Fruit fly (Drosophila melanogaster) whole organism: ENCODE results near the gene CG31109.

Experiments
- CG8478 ChIP-seq: fragments of >200 bp; optimal IDR thresholded peaks from 2 replicates; lab custom pipeline; 2018; ENCODE audit warnings: inconsistent platforms
- EcR ChIP-seq, 2 experiments: fragments of >200 bp; optimal IDR thresholded peaks; 2 replicates each; lab custom pipeline; 2017; ENCODE audit warnings: missing biosample characterization in 2 of 2, missing genetic modification characterization in 2 of 2, missing genetic modification reagents in 2 of 2
- pan ChIP-seq: fragments of >200 bp; optimal IDR thresholded peaks from 2 replicates; lab custom pipeline; 2017
- psq ChIP-seq: fragments of >200 bp; optimal IDR thresholded peaks from 2 replicates; lab custom pipeline; 2017
- usp ChIP-seq: fragments of >200 bp; optimal IDR thresholded peaks from 2 replicates; lab custom pipeline; 2017; ENCODE audit warnings: missing biosample characterization, missing genetic modification characterization, mixed read lengths

DNA sequence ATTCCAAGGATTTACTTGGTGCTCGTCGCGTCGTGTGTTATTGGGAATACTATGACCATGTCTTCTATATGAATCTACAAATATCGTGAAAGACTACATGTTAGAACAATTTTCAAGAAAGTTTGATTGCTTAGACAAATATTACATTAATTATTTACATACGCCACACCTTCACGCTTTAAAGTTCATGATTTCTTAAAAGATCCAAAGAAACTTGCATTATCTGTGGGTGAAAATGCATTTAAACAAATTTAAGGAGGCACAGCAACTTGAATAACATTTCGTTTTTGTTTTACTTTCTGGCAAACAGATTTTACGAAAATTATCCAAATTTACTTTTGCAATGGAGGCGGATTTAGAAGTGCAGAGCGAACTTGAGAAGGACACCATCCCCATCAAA is 17.8 kb downstream of the CG31109 start, which contains the start of gene CG31115:
- TF ChIP-seq usp (GFP tag; lab: Kevin White, UChicago) (no peak), psq (lab: Kevin White, UChicago) (no peak), EcR (GFP tag; optimal IDR thresholded peaks at IDR 0.05; lab: Kevin White, UChicago) (no peak), CG8478 (lab: Kevin White, UChicago) (no peak), pan (lab: Kevin White, UChicago) (no peak)
